Worm (Caenorhabditis elegans): Measurements from ENCODE around the gene F26F12.3.
A peak's percentile ranks its signal among the peaks of the same experiment; 100 is the strongest.

F26F12.3 gene

DNA sequence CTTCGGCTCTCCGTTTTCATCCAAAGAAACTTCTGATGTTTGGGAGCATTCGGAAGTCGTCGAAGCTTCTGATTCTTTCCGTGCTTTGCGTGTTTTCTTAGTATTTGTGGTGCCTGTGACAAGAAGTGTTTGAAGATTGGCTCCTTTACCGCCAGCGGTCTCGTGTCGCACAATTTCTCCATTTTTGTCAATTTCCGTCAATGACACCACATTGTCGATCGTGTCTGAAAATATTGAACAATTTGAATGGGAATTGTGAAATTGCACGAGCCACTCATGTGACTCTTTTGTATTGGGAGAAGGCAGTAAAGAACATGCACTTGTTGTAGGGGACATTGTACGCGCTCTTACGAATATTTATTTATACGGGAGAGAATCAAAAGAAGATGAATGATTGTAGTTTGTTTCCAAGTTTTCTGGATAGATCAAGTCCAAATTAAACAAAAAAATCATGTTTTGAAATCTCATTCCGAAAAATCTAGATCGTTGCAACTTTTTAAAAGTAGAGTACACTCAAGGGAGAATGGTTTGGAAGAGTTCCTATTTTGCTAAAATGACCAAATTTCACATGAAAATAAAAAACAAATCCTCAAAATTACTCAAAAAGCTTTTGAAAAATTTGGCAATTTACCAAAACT lies 2.9 kb downstream of the F26F12.3 start:
- TF ChIP-seq mxl-3 (GFP tag; optimal IDR thresholded peaks at IDR 0.05): no peak
- no peak for TF ChIP-seq nhr-11 (tag; optimal IDR thresholded peaks at IDR 0.05)
- TF ChIP-seq ceh-20 (GFP tag; IDR thresholded peaks at IDR 0.05): 0 out of 2 replicates have a peak, but pooled peaks have one; percentile 7
- peak; percentile 66; the same call in 1 of the 2 replicates for TF ChIP-seq Y75B8A.6 (GFP tag; IDR thresholded peaks at IDR 0.05)
- no peak for TF ChIP-seq ZK546.5 (tag; optimal IDR thresholded peaks at IDR 0.05)
- no peak for TF ChIP-seq lin-29 (GFP tag; IDR thresholded peaks at IDR 0.05)
- TF ChIP-seq F49E8.2 (tag; optimal IDR thresholded peaks at IDR 0.05; ENCODE audit: borderline replicate concordance): no peak
- peak; percentile 34; the same call in 1 of the 2 replicates for TF ChIP-seq dmd-9 (GFP tag; IDR thresholded peaks at IDR 0.05)
- no peak for TF ChIP-seq snpc-4 (tag; optimal IDR thresholded peaks at IDR 0.05)
- TF ChIP-seq nhr-111 (GFP tag; optimal IDR thresholded peaks at IDR 0.05): no peak
- no peak for TF ChIP-seq F10B5.3 (tag; optimal IDR thresholded peaks at IDR 0.05)
- peak; percentile 40 for TF ChIP-seq ama-1 (optimal IDR thresholded peaks at IDR 0.05)
- TF ChIP-seq mep-1 (tag; optimal IDR thresholded peaks at IDR 0.05): peak; percentile 24
- peak; percentile 26 for TF ChIP-seq dmd-6 (GFP tag; IDR thresholded peaks at IDR 0.05)
- no peak for TF ChIP-seq Y105C5A.15 (GFP tag; IDR thresholded peaks at IDR 0.05)
- TF ChIP-seq lin-1 (GFP tag; IDR thresholded peaks at IDR 0.05): no peak
- TF ChIP-seq lin-15B (tag; optimal IDR thresholded peaks at IDR 0.05): no peak
- TF ChIP-seq snpc-1.2 (GFP tag; IDR thresholded peaks at IDR 0.05): peak; percentile 57
- TF ChIP-seq aly-2 (tag; optimal IDR thresholded peaks at IDR 0.05): no peak
- no peak for TF ChIP-seq lin-38 (GFP tag; IDR thresholded peaks at IDR 0.05)
- TF ChIP-seq arid-1 (GFP tag; conservative IDR thresholded peaks at IDR 0.05): no peak
- no peak for TF ChIP-seq nhr-102 (tag; optimal IDR thresholded peaks at IDR 0.05)
- no peak for TF ChIP-seq duxl-1 (tag; optimal IDR thresholded peaks at IDR 0.05; ENCODE audit: poor library complexity)
- TF ChIP-seq ceh-44 (GFP tag; IDR thresholded peaks at IDR 0.05): no peak
- TF ChIP-seq tra-1 (GFP tag; IDR thresholded peaks at IDR 0.05): 0 out of 2 replicates have a peak, but pooled peaks have one; percentile 5
- TF ChIP-seq R02D3.7 (tag; optimal IDR thresholded peaks at IDR 0.05): no peak
- TF ChIP-seq set-16 (GFP tag; IDR thresholded peaks at IDR 0.05): no peak
- TF ChIP-seq lsy-2 (tag; optimal IDR thresholded peaks at IDR 0.05): no peak
- no peak for TF ChIP-seq ceh-32 (tag; optimal IDR thresholded peaks at IDR 0.05; ENCODE audit: poor library complexity)
- TF ChIP-seq unc-62 (GFP tag; optimal IDR thresholded peaks at IDR 0.05 in 1 of 2): peak in 1 of 2 experiments; percentile 79
- no peak for TF ChIP-seq unc-62 (tag; optimal IDR thresholded peaks at IDR 0.05)
- peak; percentile 96 for TF ChIP-seq aha-1 (tag)
- no peak for TF ChIP-seq zfp-3 (GFP tag; conservative IDR thresholded peaks at IDR 0.05)
- 0 out of 4 replicates have a peak, but pooled peaks of 1 of the 2 experiments have one; percentile 42 for TF ChIP-seq madf-5 (GFP tag; IDR thresholded peaks at IDR 0.05)
- TF ChIP-seq pha-4 (GFP tag; IDR thresholded peaks at IDR 0.05): no peak
- no peak for TF ChIP-seq pha-4 (tag; optimal IDR thresholded peaks at IDR 0.05)
- peak; percentile 19 for TF ChIP-seq nhr-48 (tag; optimal IDR thresholded peaks at IDR 0.05)
- no peak for TF ChIP-seq pqm-1 (tag; optimal IDR thresholded peaks at IDR 0.05)
- peak; percentile 41; the same call in 1 of the 2 replicates for TF ChIP-seq php-3 (GFP tag; IDR thresholded peaks at IDR 0.05)
- TF ChIP-seq spr-1 (tag; optimal IDR thresholded peaks at IDR 0.05): no peak
- no peak for TF ChIP-seq tag-97 (GFP tag; IDR thresholded peaks at IDR 0.05)
- no peak for TF ChIP-seq sdz-12 (GFP tag; optimal IDR thresholded peaks at IDR 0.05)
- TF ChIP-seq egl-27 (tag; optimal IDR thresholded peaks at IDR 0.05): no peak
- no peak for TF ChIP-seq nhr-25 (tag; optimal IDR thresholded peaks at IDR 0.05; ENCODE audit: borderline replicate concordance, insufficient read depth)
- no peak for TF ChIP-seq dpl-1 (GFP tag; optimal IDR thresholded peaks at IDR 0.05)
- TF ChIP-seq mxl-2 (GFP tag; conservative IDR thresholded peaks at IDR 0.05): 0 out of 2 replicates have a peak, but pooled peaks have one; percentile 30
- TF ChIP-seq hif-1 (tag; optimal IDR thresholded peaks at IDR 0.05): peak in 1 of 2 experiments; percentile 59
- TF ChIP-seq hlh-30 (tag; optimal IDR thresholded peaks at IDR 0.05; ENCODE audit: insufficient read depth): peak; percentile 76
- TF ChIP-seq dmd-8 (GFP tag; IDR thresholded peaks at IDR 0.05): no peak
- no peak for TF ChIP-seq nhr-6 (tag; optimal IDR thresholded peaks at IDR 0.05)

All from whole organism, L4 larva.